Worm (Caenorhabditis elegans): ENCODE data around the gene mex-6.

mex-6 gene

ce11 chrII:9528480-9528879 is 4.5 kb downstream of the mex-6 start, which contains the start of gene sra-2:
TSS of gene sra-2 (plus strand) at chrII:9528780.
- no peak for TF ChIP-seq mls-2 (tag; optimal IDR thresholded peaks at IDR 0.05)
- no peak for TF ChIP-seq nhr-28 (tag; optimal IDR thresholded peaks at IDR 0.05)
- TF ChIP-seq ceh-83 (GFP tag; optimal IDR thresholded peaks at IDR 0.05), result no peak
- no peak for TF ChIP-seq ztf-11 (tag; optimal IDR thresholded peaks at IDR 0.05)
- TF ChIP-seq lin-32 (GFP tag; optimal IDR thresholded peaks at IDR 0.05), result no peak
- TF ChIP-seq nhr-237 (tag; optimal IDR thresholded peaks at IDR 0.05), result no peak
- TF ChIP-seq nhr-76 (tag; optimal IDR thresholded peaks at IDR 0.05), result no peak
- no peak for TF ChIP-seq unc-120 (tag; optimal IDR thresholded peaks at IDR 0.05; ENCODE audit: poor library complexity, severe bottlenecking)
- TF ChIP-seq hlh-1 (tag; optimal IDR thresholded peaks at IDR 0.05), result no peak
- no peak for TF ChIP-seq M03D4.4 (tag; optimal IDR thresholded peaks at IDR 0.05)
- no peak for TF ChIP-seq ham-2 (GFP tag; optimal IDR thresholded peaks at IDR 0.05)
- TF ChIP-seq blmp-1 (tag; optimal IDR thresholded peaks at IDR 0.05), result no peak
- no peak for TF ChIP-seq sptf-1 (tag; optimal IDR thresholded peaks at IDR 0.05)
- no peak for TF ChIP-seq bed-3 (GFP tag; optimal IDR thresholded peaks at IDR 0.05)

ce11 chrII:9532011-9532410 is 8.0 kb downstream of the mex-6 start, which contains the start of gene sra-9:
TSS of gene sra-9 (plus strand) at chrII:9532311.
- TF ChIP-seq tbx-8 (GFP tag; optimal IDR thresholded peaks at IDR 0.05) (no peak), unc-39 (tag; optimal IDR thresholded peaks at IDR 0.05) (no peak), zip-8 (tag; optimal IDR thresholded peaks at IDR 0.05) (no peak), blmp-1 (tag; optimal IDR thresholded peaks at IDR 0.05) (no peak), mep-1 (tag; optimal IDR thresholded peaks at IDR 0.05) (no peak), nhr-76 (tag; optimal IDR thresholded peaks at IDR 0.05) (no peak), bed-3 (GFP tag; optimal IDR thresholded peaks at IDR 0.05) (no peak), ceh-83 (GFP tag; optimal IDR thresholded peaks at IDR 0.05) (no peak), M03D4.4 (tag; optimal IDR thresholded peaks at IDR 0.05) (no peak)

- peak; percentile 51 for TF ChIP-seq zip-8 (tag; optimal IDR thresholded peaks at IDR 0.05)
- no peak for TF ChIP-seq nhr-28 (tag; optimal IDR thresholded peaks at IDR 0.05)
These were observed 13.5 kb downstream of the mex-6 start, which contains the start of gene sra-8 for ce11 chrII:9537429-9537828. TSS of gene sra-8 (plus strand) at chrII:9537729.

ce11 chrII:9540723-9541122 is 16.7 kb downstream of the mex-6 start, which contains the start of gene sra-3:
TSS of gene sra-3 (minus strand) at chrII:9540823.
- TF ChIP-seq bed-3 (GFP tag; optimal IDR thresholded peaks at IDR 0.05) (no peak), mls-2 (tag; optimal IDR thresholded peaks at IDR 0.05) (no peak), nhr-76 (tag; optimal IDR thresholded peaks at IDR 0.05) (no peak), hlh-1 (tag; optimal IDR thresholded peaks at IDR 0.05) (no peak), zip-8 (tag; optimal IDR thresholded peaks at IDR 0.05) (no peak), ham-2 (GFP tag; optimal IDR thresholded peaks at IDR 0.05) (no peak), ces-1 (GFP tag; optimal IDR thresholded peaks at IDR 0.05) (no peak), drap-1 (GFP tag; optimal IDR thresholded peaks at IDR 0.05) (no peak), lin-13 (tag; optimal IDR thresholded peaks at IDR 0.05) (no peak), elt-3 (tag; optimal IDR thresholded peaks at IDR 0.05) (no peak), lsy-2 (tag; optimal IDR thresholded peaks at IDR 0.05) (no peak), unc-39 (tag; optimal IDR thresholded peaks at IDR 0.05) (no peak), ceh-43 (GFP tag; optimal IDR thresholded peaks at IDR 0.05) (no peak), elt-1 (tag; optimal IDR thresholded peaks at IDR 0.05; ENCODE audit: borderline replicate concordance, insufficient read depth) (no peak), unc-120 (tag; optimal IDR thresholded peaks at IDR 0.05; ENCODE audit: poor library complexity, severe bottlenecking) (no peak), mep-1 (tag; optimal IDR thresholded peaks at IDR 0.05) (no peak), lin-32 (GFP tag; optimal IDR thresholded peaks at IDR 0.05) (no peak)

ce11 chrII:9542785-9543184 is 18.8 kb downstream of the mex-6 start, which contains the start of gene sra-4:
TSS of gene sra-4 (minus strand) at chrII:9542885.
- no peak for TF ChIP-seq snpc-4 (tag; optimal IDR thresholded peaks at IDR 0.05)

ce11 chrII:9544386-9544785 is 20.4 kb downstream of the mex-6 start, which contains the start of gene sra-7:
TSS of gene sra-7 (plus strand) at chrII:9544686.
- TF ChIP-seq elt-1 (tag; optimal IDR thresholded peaks at IDR 0.05; ENCODE audit: borderline replicate concordance, insufficient read depth) (no peak), mls-2 (tag; optimal IDR thresholded peaks at IDR 0.05) (no peak), pha-4 (tag; optimal IDR thresholded peaks at IDR 0.05) (no peak), cnd-1 (tag; optimal IDR thresholded peaks at IDR 0.05) (no peak), unc-39 (tag; optimal IDR thresholded peaks at IDR 0.05) (no peak), ceh-39 (tag; optimal IDR thresholded peaks at IDR 0.05) (no peak), ham-2 (GFP tag; optimal IDR thresholded peaks at IDR 0.05) (no peak)

All from whole organism, mixed stage, embryonic.